1 fruit fly cellular context compared by ENCODE assay signal in genomic region chrX:11715263-11715659, dm6.
TF ChIP-seq lines count a peak whose summit lies in the region.

Gene Amun, minus strand, starts transcription at chrX:11715565.

TF ChIP-seq in whole organism, embryonic, 481 proteins besides CTCF, POLR2A, EP300 and RAD21 (continued from another document):
- TF ChIP-seq CHES-1-like (GFP tag; optimal IDR thresholded peaks at IDR 0.05; lab: Kevin White, UChicago) (no peak), Dbx (GFP tag; IDR thresholded peaks at IDR 0.05; lab: Robert Waterston, UW) (peak; percentile 7; the same call in 1 of the 3 replicates), Bdp1 (GFP tag; optimal IDR thresholded peaks at IDR 0.05; lab: Kevin White, UChicago) (no peak), Nf-YC (tag; optimal IDR thresholded peaks at IDR 0.05; lab: Kevin White, UChicago) (no peak), CG10431 (GFP tag; optimal IDR thresholded peaks at IDR 0.05; lab: Kevin White, UChicago) (no peak), CG12071 (GFP tag; optimal IDR thresholded peaks at IDR 0.05; lab: Kevin White, UChicago) (peak; percentile 31), Ets97D (GFP tag; optimal IDR thresholded peaks at IDR 0.05; lab: Kevin White, UChicago) (no peak), zf30C (GFP tag; optimal IDR thresholded peaks at IDR 0.05; lab: Kevin White, UChicago) (no peak), CkIIα-i1 (GFP tag; IDR thresholded peaks at IDR 0.05; lab: Robert Waterston, UW) (no peak), Bteb2 (GFP tag; optimal IDR thresholded peaks at IDR 0.05; lab: Kevin White, UChicago) (no peak), crc (GFP tag; optimal IDR thresholded peaks at IDR 0.05; lab: Kevin White, UChicago) (no peak), PHDP (tag; optimal IDR thresholded peaks at IDR 0.05; lab: Kevin White, UChicago) (no peak), CG15601 (tag; optimal IDR thresholded peaks at IDR 0.05; lab: Kevin White, UChicago) (no peak), CG17359 (tag; optimal IDR thresholded peaks at IDR 0.05; lab: Kevin White, UChicago) (no peak), Hr78 (GFP tag; optimal IDR thresholded peaks at IDR 0.05; lab: Kevin White, UChicago) (no peak), CG18476 (GFP tag; optimal IDR thresholded peaks at IDR 0.05; lab: Kevin White, UChicago) (no peak), jing (GFP tag; optimal IDR thresholded peaks at IDR 0.05; lab: Kevin White, UChicago) (peak; percentile 15), CG30431 (GFP tag; optimal IDR thresholded peaks at IDR 0.05; lab: Kevin White, UChicago) (no peak), Hsf (GFP tag; optimal IDR thresholded peaks at IDR 0.05; lab: Kevin White, UChicago) (peak; percentile 25), nau (GFP tag; optimal IDR thresholded peaks at IDR 0.05; lab: Kevin White, UChicago) (no peak), twi (tag; optimal IDR thresholded peaks at IDR 0.05; lab: Kevin White, UChicago) (no peak), ham (GFP tag; IDR thresholded peaks at IDR 0.05; lab: Robert Waterston, UW) (no peak), CG7963 (GFP tag; IDR thresholded peaks at IDR 0.05; lab: Robert Waterston, UW; ENCODE audit: partially characterized antibody) (no peak), YL-1 (GFP tag; optimal IDR thresholded peaks at IDR 0.05; lab: Kevin White, UChicago) (no peak), Nf-YB (GFP tag; optimal IDR thresholded peaks at IDR 0.05; lab: Kevin White, UChicago) (no peak), CG3163 (GFP tag; optimal IDR thresholded peaks at IDR 0.05; lab: Kevin White, UChicago) (no peak), CG1832 (GFP tag; optimal IDR thresholded peaks at IDR 0.05; lab: Kevin White, UChicago) (no peak), sob (GFP tag; IDR thresholded peaks at IDR 0.05; lab: Robert Waterston, UW) (peak; percentile 28), B-H1 (GFP tag; IDR thresholded peaks at IDR 0.05; lab: Robert Waterston, UW) (peak; percentile 14; the same call in 1 of the 3 replicates), bsh (GFP tag; optimal IDR thresholded peaks at IDR 0.05; lab: Kevin White, UChicago) (peak in 1 of 2 experiments; percentile 2), scrt (GFP tag; optimal IDR thresholded peaks at IDR 0.05; lab: Kevin White, UChicago) (peak; percentile 26), MTF-1 (GFP tag; optimal IDR thresholded peaks at IDR 0.05; lab: Kevin White, UChicago; ENCODE audit: borderline replicate concordance) (no peak), shn (GFP tag; optimal IDR thresholded peaks at IDR 0.05; lab: Kevin White, UChicago) (peak; percentile 43), unc-4 (GFP tag; IDR thresholded peaks at IDR 0.05; lab: Robert Waterston, UW; ENCODE audit: partially characterized antibody) (no peak), CG12744 (GFP tag; optimal IDR thresholded peaks at IDR 0.05; lab: Kevin White, UChicago) (peak; percentile 35), CG10979 (tag; optimal IDR thresholded peaks at IDR 0.05; lab: Kevin White, UChicago) (no peak), Dek (tag; optimal IDR thresholded peaks at IDR 0.05; lab: Kevin White, UChicago) (no peak), cato (GFP tag; optimal IDR thresholded peaks at IDR 0.05; lab: Kevin White, UChicago; ENCODE audit: borderline replicate concordance) (no peak), CG8290 (GFP tag; optimal IDR thresholded peaks at IDR 0.05; lab: Kevin White, UChicago) (no peak), CG8290 (tag; optimal IDR thresholded peaks at IDR 0.05; lab: Kevin White, UChicago) (peak in 1 of 2 experiments; percentile 56), Dll (GFP tag; IDR thresholded peaks at IDR 0.05; lab: Robert Waterston, UW; ENCODE audit: partially characterized antibody) (no peak), CG3407 (GFP tag; optimal IDR thresholded peaks at IDR 0.05; lab: Kevin White, UChicago) (no peak), fd3F (GFP tag; optimal IDR thresholded peaks at IDR 0.05; lab: Kevin White, UChicago) (no peak), Elba2 (GFP tag; optimal IDR thresholded peaks at IDR 0.05; lab: Kevin White, UChicago) (no peak), sc (optimal IDR thresholded peaks at IDR 0.05; lab: Kevin White, UChicago) (no peak), sc (GFP tag; optimal IDR thresholded peaks at IDR 0.05; lab: Kevin White, UChicago) (no peak), ac (GFP tag; optimal IDR thresholded peaks at IDR 0.05; lab: Kevin White, UChicago) (no peak), Max (GFP tag; optimal IDR thresholded peaks at IDR 0.05; lab: Kevin White, UChicago) (no peak), Hmr (GFP tag; optimal IDR thresholded peaks at IDR 0.05; lab: Kevin White, UChicago) (peak; percentile 35), ci (GFP tag; IDR thresholded peaks at IDR 0.05; lab: Robert Waterston, UW) (peak; percentile 15; the same call in 1 of the 3 replicates), CG9727 (GFP tag; optimal IDR thresholded peaks at IDR 0.05; lab: Kevin White, UChicago) (no peak), ftz-f1 (GFP tag; optimal IDR thresholded peaks at IDR 0.05; lab: Kevin White, UChicago) (no peak), B-H2 (GFP tag; optimal IDR thresholded peaks at IDR 0.05; lab: Kevin White, UChicago) (no peak), CG4282 (GFP tag; optimal IDR thresholded peaks at IDR 0.05; lab: Kevin White, UChicago) (no peak), wor (GFP tag; IDR thresholded peaks at IDR 0.05; lab: Robert Waterston, UW) (no peak), H15 (GFP tag; IDR thresholded peaks at IDR 0.05; lab: Robert Waterston, UW) (0 out of 3 replicates have a peak, but pooled peaks have one; percentile 36), CG34422 (GFP tag; IDR thresholded peaks at IDR 0.05; lab: Robert Waterston, UW) (0 out of 3 replicates have a peak, but pooled peaks have one; percentile 17), gsb-n (tag; optimal IDR thresholded peaks at IDR 0.05; lab: Kevin White, UChicago) (no peak), ato (GFP tag; IDR thresholded peaks at IDR 0.05; lab: Robert Waterston, UW; ENCODE audit: partially characterized antibody) (no peak), E2f2 (GFP tag; IDR thresholded peaks at IDR 0.05; lab: Robert Waterston, UW) (no peak), Six4 (GFP tag; optimal IDR thresholded peaks at IDR 0.05; lab: Kevin White, UChicago) (no peak), CG11695 (GFP tag; IDR thresholded peaks at IDR 0.05; lab: Robert Waterston, UW) (no peak), CG17912 (GFP tag; optimal IDR thresholded peaks at IDR 0.05; lab: Kevin White, UChicago) (no peak), CG8924 (tag; optimal IDR thresholded peaks at IDR 0.05; lab: Kevin White, UChicago) (no peak), btn (GFP tag; optimal IDR thresholded peaks at IDR 0.05; lab: Kevin White, UChicago) (no peak), CG1602 (GFP tag; optimal IDR thresholded peaks at IDR 0.05; lab: Kevin White, UChicago) (no peak), CG9876 (GFP tag; optimal IDR thresholded peaks at IDR 0.05; lab: Kevin White, UChicago) (no peak), CG12236 (GFP tag; optimal IDR thresholded peaks at IDR 0.05; lab: Kevin White, UChicago) (no peak), Hey (tag; optimal IDR thresholded peaks at IDR 0.05; lab: Kevin White, UChicago) (no peak), CG16863 (GFP tag; optimal IDR thresholded peaks at IDR 0.05; lab: Kevin White, UChicago) (no peak), usp (GFP tag; optimal IDR thresholded peaks at IDR 0.05; lab: Kevin White, UChicago) (no peak), D19A (tag; optimal IDR thresholded peaks at IDR 0.05; lab: Kevin White, UChicago) (no peak), CG17328 (GFP tag; IDR thresholded peaks at IDR 0.05; lab: Robert Waterston, UW) (no peak), CG4404 (GFP tag; IDR thresholded peaks at IDR 0.05; lab: Robert Waterston, UW) (no peak), CG2120 (GFP tag; optimal IDR thresholded peaks at IDR 0.05; lab: Kevin White, UChicago) (peak; percentile 62), CG34224 (GFP tag; IDR thresholded peaks at IDR 0.05; lab: Robert Waterston, UW; ENCODE audit: partially characterized antibody) (no peak), CG6654 (GFP tag; optimal IDR thresholded peaks at IDR 0.05; lab: Kevin White, UChicago) (no peak), CG7928 (GFP tag; optimal IDR thresholded peaks at IDR 0.05; lab: Kevin White, UChicago) (no peak), CG10321 (GFP tag; IDR thresholded peaks at IDR 0.05; lab: Robert Waterston, UW) (no peak), chinmo (GFP tag; IDR thresholded peaks at IDR 0.05; lab: Robert Waterston, UW; ENCODE audit: partially characterized antibody) (no peak), Spps (tag; optimal IDR thresholded peaks at IDR 0.05; lab: Kevin White, UChicago) (no peak), Gsc (GFP tag; IDR thresholded peaks at IDR 0.05; lab: Robert Waterston, UW) (no peak), Blimp-1 (GFP tag; optimal IDR thresholded peaks at IDR 0.05; lab: Kevin White, UChicago) (no peak), exex (tag; optimal IDR thresholded peaks at IDR 0.05; lab: Kevin White, UChicago) (no peak), Sry-β (GFP tag; optimal IDR thresholded peaks at IDR 0.05; lab: Kevin White, UChicago) (no peak), CG8944 (GFP tag; optimal IDR thresholded peaks at IDR 0.05; lab: Kevin White, UChicago) (peak; percentile 21), HHEX (GFP tag; optimal IDR thresholded peaks at IDR 0.05; lab: Kevin White, UChicago) (peak; percentile 13), H2.0 (GFP tag; IDR thresholded peaks at IDR 0.05; lab: Robert Waterston, UW) (no peak), CG2199 (GFP tag; IDR thresholded peaks at IDR 0.05; lab: Robert Waterston, UW) (no peak), CG18262 (tag; optimal IDR thresholded peaks at IDR 0.05; lab: Kevin White, UChicago) (no peak), her (GFP tag; optimal IDR thresholded peaks at IDR 0.05; lab: Kevin White, UChicago) (no peak), mirr (GFP tag; optimal IDR thresholded peaks at IDR 0.05; lab: Kevin White, UChicago) (no peak), NC2α (GFP tag; optimal IDR thresholded peaks at IDR 0.05; lab: Kevin White, UChicago) (no peak), nmo (GFP tag; optimal IDR thresholded peaks at IDR 0.05; lab: Kevin White, UChicago) (no peak), Ravus (GFP tag; IDR thresholded peaks at IDR 0.05; lab: Robert Waterston, UW) (no peak), pita (GFP tag; optimal IDR thresholded peaks at IDR 0.05; lab: Kevin White, UChicago) (no peak), NfI (GFP tag; optimal IDR thresholded peaks at IDR 0.05; lab: Kevin White, UChicago) (peak; percentile 32), az2 (GFP tag; optimal IDR thresholded peaks at IDR 0.05; lab: Kevin White, UChicago) (no peak), hth (optimal IDR thresholded peaks at IDR 0.05; lab: Kevin White, UChicago) (no peak), dmrt11E (tag; optimal IDR thresholded peaks at IDR 0.05; lab: Kevin White, UChicago) (no peak), br (optimal IDR thresholded peaks at IDR 0.05; lab: Kevin White, UChicago) (no peak), Ets65A (GFP tag; lab: Kevin White, UChicago) (peak; percentile 90), CG18599 (GFP tag; optimal IDR thresholded peaks at IDR 0.05; lab: Kevin White, UChicago) (no peak), gcm2 (GFP tag; optimal IDR thresholded peaks at IDR 0.05; lab: Kevin White, UChicago) (no peak), eve (GFP tag; optimal IDR thresholded peaks at IDR 0.05; lab: Kevin White, UChicago) (no peak), gcm (GFP tag; optimal IDR thresholded peaks at IDR 0.05; lab: Kevin White, UChicago) (no peak), Dip2 (GFP tag; IDR thresholded peaks at IDR 0.05; lab: Robert Waterston, UW) (no peak), cwo (GFP tag; optimal IDR thresholded peaks at IDR 0.05; lab: Kevin White, UChicago) (no peak), fd102C (GFP tag; optimal IDR thresholded peaks at IDR 0.05; lab: Kevin White, UChicago) (no peak), ranshi (GFP tag; IDR thresholded peaks at IDR 0.05; lab: Robert Waterston, UW) (peak; percentile 21; the same call in 1 of the 2 replicates), vfl (GFP tag; optimal IDR thresholded peaks at IDR 0.05; lab: Kevin White, UChicago) (no peak), Chrac-16 (GFP tag; optimal IDR thresholded peaks at IDR 0.05; lab: Kevin White, UChicago) (no peak), CG11456 (GFP tag; IDR thresholded peaks at IDR 0.05; lab: Robert Waterston, UW) (peak; percentile 79; the same call in 2 of the 3 replicates), stc (GFP tag; IDR thresholded peaks at IDR 0.05; lab: Robert Waterston, UW) (no peak), CG11398 (GFP tag; optimal IDR thresholded peaks at IDR 0.05; lab: Kevin White, UChicago) (no peak), CG17829 (tag; optimal IDR thresholded peaks at IDR 0.05; lab: Kevin White, UChicago) (no peak), CG15073 (GFP tag; optimal IDR thresholded peaks at IDR 0.05; lab: Kevin White, UChicago) (no peak), chif (GFP tag; optimal IDR thresholded peaks at IDR 0.05; lab: Kevin White, UChicago) (no peak), emc (GFP tag; optimal IDR thresholded peaks at IDR 0.05; lab: Kevin White, UChicago) (no peak), Doc3 (GFP tag; IDR thresholded peaks at IDR 0.05; lab: Robert Waterston, UW; ENCODE audit: partially characterized antibody) (no peak), CG7987 (GFP tag; optimal IDR thresholded peaks at IDR 0.05; lab: Kevin White, UChicago) (no peak), ro (GFP tag; IDR thresholded peaks at IDR 0.05; lab: Robert Waterston, UW) (no peak), TFAM (GFP tag; optimal IDR thresholded peaks at IDR 0.05; lab: Kevin White, UChicago) (no peak), CG8478 (optimal IDR thresholded peaks at IDR 0.05; lab: Kevin White, UChicago) (no peak), Aef1 (GFP tag; IDR thresholded peaks at IDR 0.05; lab: Robert Waterston, UW) (peak; percentile 21; the same call in 1 of the 3 replicates), jigr1 (GFP tag; IDR thresholded peaks at IDR 0.05; lab: Robert Waterston, UW) (no peak), GATAe (GFP tag; conservative IDR thresholded peaks at IDR 0.05; lab: Robert Waterston, UW) (no peak), Trl (optimal IDR thresholded peaks at IDR 0.05; lab: Kevin White, UChicago) (no peak), Trl (GFP tag; optimal IDR thresholded peaks at IDR 0.05; lab: Kevin White, UChicago) (no peak), CG10565 (GFP tag; optimal IDR thresholded peaks at IDR 0.05; lab: Kevin White, UChicago) (no peak)
